Fruit fly (Drosophila melanogaster): ENCODE results near the gene ClpP.

DNA sequence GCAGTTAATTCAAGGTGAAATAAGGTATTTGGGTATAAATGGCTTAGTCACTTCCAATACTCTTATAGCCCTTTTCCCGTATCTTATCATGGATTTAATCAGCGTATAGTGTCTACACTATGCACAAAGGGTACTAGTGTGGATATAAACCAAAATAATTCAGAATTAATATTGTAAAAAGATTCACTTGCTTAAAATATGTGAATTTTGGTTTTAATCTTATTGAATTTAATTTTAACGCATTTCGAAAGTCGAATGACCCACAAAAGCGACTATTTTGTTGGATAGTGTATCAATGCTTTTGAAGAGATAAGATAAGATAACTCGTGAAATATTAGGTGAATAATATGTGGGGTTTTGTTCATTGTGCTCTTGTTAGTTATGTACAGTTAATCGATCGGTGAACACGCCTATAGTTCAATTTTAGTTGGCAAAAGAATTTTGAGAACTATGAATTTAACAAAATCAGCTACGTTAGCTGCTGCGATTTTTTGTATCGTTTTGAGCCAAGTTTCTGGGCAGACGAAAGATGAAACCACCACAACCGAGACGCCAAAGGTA lies 25.4 kb downstream of the ClpP start, which contains the start of gene CG5096:
- TF ChIP-seq CG8478 (optimal IDR thresholded peaks at IDR 0.05) (no peak), CTCF (optimal IDR thresholded peaks at IDR 0.05) (no peak)

Measured in S2 (cell line).